Worm (Caenorhabditis elegans): ENCODE results near the gene F48B9.8.

DNA sequence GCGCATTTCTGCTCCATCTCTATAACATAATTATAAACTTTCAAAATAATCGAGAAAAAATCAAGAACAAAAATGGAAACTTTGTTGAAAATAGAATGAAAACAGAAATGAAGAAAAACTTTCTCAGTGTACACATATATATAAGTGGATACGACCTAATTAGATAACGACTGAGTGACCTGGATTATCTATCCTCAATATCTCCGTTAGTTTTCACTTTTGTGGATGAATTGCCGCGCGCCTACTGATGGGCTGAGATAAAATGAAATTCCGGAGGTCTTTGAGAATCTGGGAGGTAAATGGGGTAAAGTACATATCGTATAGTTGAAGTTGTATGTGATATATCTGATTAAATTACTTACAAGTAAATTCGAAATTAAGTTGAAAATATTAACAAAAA lies 30.6 kb downstream of the F48B9.8 start, which contains the start of gene dpy-3:
- TF ChIP-seq lir-3 (tag; optimal IDR thresholded peaks at IDR 0.05) (no peak), ZK546.5 (tag; optimal IDR thresholded peaks at IDR 0.05) (no peak), R02D3.7 (tag; optimal IDR thresholded peaks at IDR 0.05) (no peak), F49E8.2 (tag; optimal IDR thresholded peaks at IDR 0.05; ENCODE audit: borderline replicate concordance) (no peak), duxl-1 (tag; optimal IDR thresholded peaks at IDR 0.05; ENCODE audit: poor library complexity) (no peak)

Data from whole organism, L4 larva.